Worm (Caenorhabditis elegans): Measurements from ENCODE around the gene let-756.

Gene let-756

DNA sequence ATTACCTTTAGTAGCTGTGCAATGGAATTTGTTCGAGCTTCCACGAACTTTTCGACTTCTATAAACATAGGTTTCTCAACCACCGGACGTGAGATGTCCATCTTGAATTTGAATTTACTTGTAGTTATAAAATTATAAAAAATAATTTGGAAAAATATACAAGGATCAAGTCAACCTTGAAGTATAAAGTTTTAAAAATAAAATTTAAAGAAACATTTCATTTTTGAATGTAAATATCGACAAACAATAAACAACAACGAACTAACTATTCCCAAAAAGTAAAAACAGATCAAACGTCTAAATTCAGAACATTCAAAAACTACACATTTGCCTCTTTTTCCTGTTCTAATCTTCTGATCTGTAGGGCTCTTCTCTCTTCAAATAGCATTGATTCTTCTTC, 23.9 kb downstream of the let-756 start, which contains the start of gene popl-1:
popl-1 (minus strand) TSS at position 101 of the 400 bp plus-strand sequence.
- TF ChIP-seq dmd-9 (GFP tag; IDR thresholded peaks at IDR 0.05) = no peak
- TF ChIP-seq zfp-2 (tag; optimal IDR thresholded peaks at IDR 0.05) = no peak
- no peak for TF ChIP-seq lir-3 (tag; optimal IDR thresholded peaks at IDR 0.05)
- TF ChIP-seq mdl-1 (tag; optimal IDR thresholded peaks at IDR 0.05) = no peak
- no peak for TF ChIP-seq nhr-42 (GFP tag; IDR thresholded peaks at IDR 0.05)
- TF ChIP-seq aly-2 (tag; optimal IDR thresholded peaks at IDR 0.05) = no peak
- TF ChIP-seq ces-1 (GFP tag; optimal IDR thresholded peaks at IDR 0.05) = no peak
- TF ChIP-seq spr-3 (GFP tag; optimal IDR thresholded peaks at IDR 0.05) = no peak
- no peak for TF ChIP-seq spr-1 (tag; optimal IDR thresholded peaks at IDR 0.05)
- no peak for TF ChIP-seq ztf-11 (tag; optimal IDR thresholded peaks at IDR 0.05)
- no peak for TF ChIP-seq ceh-20 (GFP tag; IDR thresholded peaks at IDR 0.05)
- TF ChIP-seq attf-4 (tag; optimal IDR thresholded peaks at IDR 0.05) = no peak
- no peak for TF ChIP-seq ceh-44 (GFP tag; IDR thresholded peaks at IDR 0.05)
- no peak for TF ChIP-seq lin-29 (GFP tag; IDR thresholded peaks at IDR 0.05)
- no peak for TF ChIP-seq dmd-8 (GFP tag; IDR thresholded peaks at IDR 0.05)
- TF ChIP-seq cey-2 (tag; optimal IDR thresholded peaks at IDR 0.05; ENCODE audit: borderline replicate concordance, insufficient read depth) = no peak
- no peak for TF ChIP-seq dmd-6 (GFP tag; IDR thresholded peaks at IDR 0.05)
- no peak for TF ChIP-seq F10B5.3 (tag; optimal IDR thresholded peaks at IDR 0.05)
- no peak for TF ChIP-seq madf-9 (GFP tag; conservative IDR thresholded peaks at IDR 0.05)

DNA sequence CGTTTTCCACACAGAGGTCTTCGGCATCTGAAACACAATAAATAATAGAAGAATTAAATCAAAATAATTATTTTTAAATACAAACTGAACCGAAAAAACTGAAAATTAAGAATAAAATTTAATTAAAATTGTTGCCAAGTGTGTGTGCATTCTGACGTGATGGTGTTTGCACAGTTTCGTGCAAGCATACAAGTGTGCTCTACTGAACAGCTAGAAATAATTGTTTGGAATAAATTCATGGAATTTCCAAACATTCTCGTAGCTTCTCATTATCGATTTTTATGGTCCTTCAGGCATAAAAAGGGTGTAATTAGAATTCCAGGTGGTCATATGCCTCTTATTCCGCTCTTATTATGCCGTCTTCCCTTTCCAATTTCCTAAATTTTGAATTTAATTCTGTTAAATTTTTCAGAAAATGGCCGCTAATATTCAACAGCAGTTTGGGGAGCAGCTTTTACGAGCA, 24.9 kb downstream of the let-756 start, which contains the start of the genes mrps-17 and txdc-9:
mrps-17 (minus strand) TSS at position 33 of the 463 bp plus-strand sequence.
txdc-9 (plus strand) TSS at position 413 of the 463 bp plus-strand sequence.
- TF ChIP-seq nhr-25 (tag; optimal IDR thresholded peaks at IDR 0.05; ENCODE audit: borderline replicate concordance, insufficient read depth) (no peak), T20F7.1 (GFP tag; optimal IDR thresholded peaks at IDR 0.05) (no peak), ztf-7 (tag; optimal IDR thresholded peaks at IDR 0.05) (no peak), Y75B8A.6 (GFP tag; IDR thresholded peaks at IDR 0.05) (no peak), nhr-42 (GFP tag; IDR thresholded peaks at IDR 0.05) (no peak), hlh-11 (tag; optimal IDR thresholded peaks at IDR 0.05) (peak; percentile 42), nhr-48 (tag; optimal IDR thresholded peaks at IDR 0.05) (no peak), arid-1 (GFP tag; conservative IDR thresholded peaks at IDR 0.05) (no peak; the same call in 1 of the 2 replicates), nhr-6 (tag; optimal IDR thresholded peaks at IDR 0.05) (peak; percentile 84), F37D6.2 (tag; optimal IDR thresholded peaks at IDR 0.05) (peak; percentile 21), F49E8.2 (tag; optimal IDR thresholded peaks at IDR 0.05; ENCODE audit: borderline replicate concordance) (no peak), ztf-11 (tag; optimal IDR thresholded peaks at IDR 0.05) (no peak), fos-1 (tag; optimal IDR thresholded peaks at IDR 0.05) (no peak), ceh-20 (GFP tag; IDR thresholded peaks at IDR 0.05) (no peak), lin-13 (GFP tag; optimal IDR thresholded peaks at IDR 0.05) (peak; percentile 31), unc-130 (GFP tag; optimal IDR thresholded peaks at IDR 0.05) (no peak), daf-12 (tag; optimal IDR thresholded peaks at IDR 0.05) (no peak), lin-1 (GFP tag; IDR thresholded peaks at IDR 0.05) (no peak), D1046.2 (GFP tag; IDR thresholded peaks at IDR 0.05) (no peak), lin-29 (GFP tag; IDR thresholded peaks at IDR 0.05) (no peak), zag-1 (tag; optimal IDR thresholded peaks at IDR 0.05) (no peak), daf-16 (GFP tag; optimal IDR thresholded peaks at IDR 0.05) (no peak), daf-16 (tag; optimal IDR thresholded peaks at IDR 0.05) (no peak), Y48G9A.11 (GFP tag; IDR thresholded peaks at IDR 0.05) (no peak), ctbp-1 (GFP tag; IDR thresholded peaks at IDR 0.05) (no peak), nhr-10 (tag; optimal IDR thresholded peaks at IDR 0.05) (no peak), mdl-1 (tag; optimal IDR thresholded peaks at IDR 0.05) (peak in 1 of 2 experiments; percentile 19), lin-15B (tag; optimal IDR thresholded peaks at IDR 0.05) (no peak), zfp-2 (tag; optimal IDR thresholded peaks at IDR 0.05) (no peak), pqm-1 (tag; optimal IDR thresholded peaks at IDR 0.05) (no peak), ceh-44 (GFP tag; IDR thresholded peaks at IDR 0.05) (no peak), egl-27 (tag; optimal IDR thresholded peaks at IDR 0.05) (no peak), unc-62 (GFP tag; optimal IDR thresholded peaks at IDR 0.05 in 1 of 2) (no peak), unc-62 (tag; optimal IDR thresholded peaks at IDR 0.05) (no peak), hif-1 (tag; optimal IDR thresholded peaks at IDR 0.05) (no peak), tra-1 (GFP tag; IDR thresholded peaks at IDR 0.05) (no peak), nhr-41 (GFP tag; IDR thresholded peaks at IDR 0.05) (no peak), dpl-1 (GFP tag; optimal IDR thresholded peaks at IDR 0.05) (peak; percentile 75)
